Fruit fly (Drosophila melanogaster) whole organism, embryonic: ENCODE results near the gene CG6163.

Experiments
- Atf3 ChIP-seq: fragments of 200-800 bp; sonication (Bioruptor generic); optimal IDR thresholded peaks from 3 replicates; lab custom pipeline; 2016; ENCODE audit warnings: missing biosample characterization, missing genetic modification characterization
- BtbVII ChIP-seq: fragments of 200-800 bp; sonication (Bioruptor generic); optimal IDR thresholded peaks from 3 replicates; lab custom pipeline; 2017; ENCODE audit warnings: missing biosample characterization, mild to moderate bottlenecking, missing genetic modification characterization
- CG1024 ChIP-seq: fragments of 200-800 bp; sonication (Bioruptor generic); IDR thresholded peaks from 2 replicates; pipeline ENCODE4 v1.3.6; 2022; ENCODE audit warnings: missing biosample characterization, missing genetic modification characterization
- CG11504 ChIP-seq: fragments of 200-800 bp; sonication (Bioruptor generic); optimal IDR thresholded peaks from 3 replicates; lab custom pipeline; 2019; ENCODE audit warnings: missing biosample characterization, mild to moderate bottlenecking, missing genetic modification characterization, moderate library complexity
- CG11695 ChIP-seq: fragments of 200-800 bp; sonication (Bioruptor generic); IDR thresholded peaks from 3 replicates; pipeline ENCODE4 v1.3.6; 2022; ENCODE audit warnings: missing biosample characterization, missing genetic modification characterization
- CG12104 ChIP-seq: fragments of 200-800 bp; sonication (Bioruptor generic); optimal IDR thresholded peaks from 3 replicates; lab custom pipeline; 2016; ENCODE audit warnings: missing biosample characterization, missing genetic modification characterization
- CG14710 ChIP-seq: fragments of 200-800 bp; sonication (Bioruptor generic); optimal IDR thresholded peaks from 3 replicates; lab custom pipeline; 2019; ENCODE audit warnings: missing biosample characterization, mild to moderate bottlenecking, missing genetic modification characterization, moderate library complexity
- CG15073 ChIP-seq: fragments of 200-800 bp; sonication (Bioruptor generic); optimal IDR thresholded peaks from 2 replicates; lab custom pipeline; 2016; ENCODE audit warnings: missing biosample characterization, missing genetic modification characterization
- CG1529 ChIP-seq: fragments of 200-800 bp; sonication (Bioruptor generic); optimal IDR thresholded peaks from 3 replicates; lab custom pipeline; 2018; ENCODE audit warnings: missing biosample characterization, missing genetic modification characterization
- CG17361 ChIP-seq: fragments of 200-800 bp; sonication (Bioruptor generic); IDR thresholded peaks from 3 replicates; pipeline ENCODE4 v1.3.6; 2022; ENCODE audit warnings: missing biosample characterization, missing genetic modification characterization
- CG17385 ChIP-seq: fragments of 200-800 bp; sonication (Bioruptor generic); optimal IDR thresholded peaks from 3 replicates; lab custom pipeline; 2018; ENCODE audit warnings: missing biosample characterization, mild to moderate bottlenecking, missing genetic modification characterization
- CG18619 ChIP-seq: fragments of 200-800 bp; sonication (Bioruptor generic); optimal IDR thresholded peaks from 3 replicates; lab custom pipeline; 2017; ENCODE audit warnings: missing biosample characterization, mild to moderate bottlenecking, missing genetic modification characterization
- CG2120 ChIP-seq: fragments of 200-800 bp; sonication (Bioruptor generic); optimal IDR thresholded peaks from 3 replicates; lab custom pipeline; 2016; ENCODE audit warnings: missing biosample characterization, missing genetic modification characterization
- CG31441 ChIP-seq: fragments of 200-800 bp; sonication (Bioruptor generic); IDR thresholded peaks from 2 replicates; pipeline ENCODE4 v1.3.6; 2022; ENCODE audit warnings: missing biosample characterization, missing genetic modification characterization
- CG4424 ChIP-seq: fragments of 200-800 bp; sonication (Bioruptor generic); optimal IDR thresholded peaks from 3 replicates; lab custom pipeline; 2016; ENCODE audit warnings: missing biosample characterization, missing genetic modification characterization
- CG4854 ChIP-seq: fragments of 200-800 bp; sonication (Bioruptor generic); optimal IDR thresholded peaks from 2 replicates; lab custom pipeline; 2016; ENCODE audit warnings: missing biosample characterization, missing genetic modification characterization, inconsistent platforms
- CG5180 ChIP-seq: fragments of 200-800 bp; sonication (Bioruptor generic); optimal IDR thresholded peaks from 3 replicates; lab custom pipeline; 2017; ENCODE audit warnings: missing biosample characterization, missing genetic modification characterization, mild to moderate bottlenecking, moderate library complexity, missing genetic modification reagents
- CG8388 ChIP-seq: fragments of 200-800 bp; sonication (Bioruptor generic); optimal IDR thresholded peaks from 2 replicates; lab custom pipeline; 2019; ENCODE audit warnings: missing biosample characterization, mild to moderate bottlenecking, missing genetic modification characterization, moderate library complexity
- CG9727 ChIP-seq: fragments of 200-800 bp; sonication (Bioruptor generic); optimal IDR thresholded peaks from 3 replicates; lab custom pipeline; 2017; ENCODE audit warnings: missing biosample characterization, mild to moderate bottlenecking, missing genetic modification characterization
- Doc2 ChIP-seq: fragments of 200-800 bp; sonication (Bioruptor generic); IDR thresholded peaks from 2 replicates; pipeline ENCODE4 v1.3.6; 2022; ENCODE audit warnings: missing biosample characterization, missing genetic modification characterization
- E2f2 ChIP-seq: fragments of 200-800 bp; sonication (Bioruptor generic); IDR thresholded peaks from 2 replicates; pipeline ENCODE4 v1.3.6; 2022; ENCODE audit warnings: missing biosample characterization, missing genetic modification characterization
- Ets65A ChIP-seq: fragments of 200-800 bp; sonication (Bioruptor generic); peaks from one replicate; lab custom pipeline; 2016; ENCODE audit warnings: missing biosample characterization, missing genetic modification characterization
- Gsc ChIP-seq: fragments of 200-800 bp; sonication (Bioruptor generic); IDR thresholded peaks from 2 replicates; pipeline ENCODE4 v1.3.6; 2022; ENCODE audit warnings: missing biosample characterization, missing genetic modification characterization
- H15 ChIP-seq: fragments of 200-800 bp; sonication (Bioruptor generic); IDR thresholded peaks from 3 replicates; pipeline ENCODE4 v1.3.6; 2022; ENCODE audit warnings: missing biosample characterization, missing genetic modification characterization
- H2.0 ChIP-seq: fragments of 200-800 bp; sonication (Bioruptor generic); IDR thresholded peaks from 2 replicates; pipeline ENCODE4 v1.3.6; 2022; ENCODE audit warnings: missing biosample characterization, missing genetic modification characterization
- HLH3B ChIP-seq: fragments of 200-800 bp; sonication (Bioruptor generic); IDR thresholded peaks from 2 replicates; pipeline ENCODE4 v1.3.6; 2022; ENCODE audit warnings: missing biosample characterization, missing genetic modification characterization
- Meics ChIP-seq: fragments of 200-800 bp; sonication (Bioruptor generic); optimal IDR thresholded peaks from 2 replicates; lab custom pipeline; 2017; ENCODE audit warnings: missing biosample characterization, mild to moderate bottlenecking, missing genetic modification characterization
- Oli ChIP-seq: fragments of 200-800 bp; sonication (Bioruptor generic); optimal IDR thresholded peaks from 2 replicates; lab custom pipeline; 2018; ENCODE audit warnings: missing biosample characterization, mild to moderate bottlenecking, missing genetic modification characterization, moderate library complexity
- Ptx1 ChIP-seq: fragments of 200-800 bp; sonication (Bioruptor generic); IDR thresholded peaks from 2 replicates; pipeline ENCODE4 v1.3.6; 2022; ENCODE audit warnings: missing biosample characterization, missing genetic modification characterization
- Sry-β ChIP-seq: fragments of 200-800 bp; sonication (Bioruptor generic); optimal IDR thresholded peaks from 2 replicates; lab custom pipeline; 2018; ENCODE audit warnings: missing biosample characterization, mild to moderate bottlenecking, missing genetic modification characterization, moderate library complexity
- Ssrp ChIP-seq: fragments of 200-800 bp; sonication (Bioruptor generic); optimal IDR thresholded peaks from 2 replicates; lab custom pipeline; 2018; ENCODE audit warnings: missing biosample characterization, mild to moderate bottlenecking, missing genetic modification characterization, moderate library complexity
- bowl ChIP-seq: fragments of 200-800 bp; sonication (Bioruptor generic); IDR thresholded peaks from 2 replicates; pipeline ENCODE4 v1.3.6; 2022; ENCODE audit warnings: missing biosample characterization, missing genetic modification characterization
- ci ChIP-seq: fragments of 200-800 bp; sonication (Bioruptor generic); IDR thresholded peaks from 3 replicates; pipeline ENCODE4 v1.3.6; 2022; ENCODE audit warnings: missing biosample characterization, missing genetic modification characterization
- danr ChIP-seq: fragments of 200-800 bp; sonication (Bioruptor generic); IDR thresholded peaks from 2 replicates; pipeline ENCODE4 v1.3.6; 2022; ENCODE audit warnings: missing biosample characterization, missing genetic modification characterization
- dm ChIP-seq: fragments of 200-800 bp; sonication (Bioruptor generic); optimal IDR thresholded peaks from 3 replicates; lab custom pipeline; 2016; ENCODE audit warnings: missing biosample characterization, missing genetic modification characterization
- dpn ChIP-seq, 2 experiments: fragments of 200-800 bp; sonication (Bioruptor generic); optimal IDR thresholded peaks; 3 replicates each; lab custom pipeline; 2016; ENCODE audit warnings: missing biosample characterization in 2 of 2, missing genetic modification characterization in 2 of 2
- dysf ChIP-seq: fragments of 200-800 bp; sonication (Bioruptor generic); IDR thresholded peaks from 3 replicates; pipeline ENCODE4 v1.3.6; 2022; ENCODE audit warnings: missing biosample characterization, missing genetic modification characterization
- gcm ChIP-seq: fragments of 200-800 bp; sonication (Bioruptor generic); optimal IDR thresholded peaks from 2 replicates; lab custom pipeline; 2019; ENCODE audit warnings: missing biosample characterization, mild to moderate bottlenecking, missing genetic modification characterization, moderate library complexity
- hbn ChIP-seq: fragments of 200-800 bp; sonication (Bioruptor generic); IDR thresholded peaks from 2 replicates; pipeline ENCODE4 v1.3.6; 2022; ENCODE audit warnings: missing biosample characterization, missing genetic modification characterization; ENCODE audit not compliant: partially characterized antibody
- inv ChIP-seq: fragments of 200-800 bp; sonication (Bioruptor generic); IDR thresholded peaks from 2 replicates; pipeline ENCODE4 v1.3.6; 2022; ENCODE audit warnings: missing biosample characterization, missing genetic modification characterization; ENCODE audit not compliant: partially characterized antibody
- prd ChIP-seq, 3 experiments: fragments of >200 bp in 2 of 3; fragments of 200-800 bp in 1 of 3; sonication (Bioruptor generic) in 1 of 3; optimal IDR thresholded peaks in 2 of 3; IDR thresholded peaks in 1 of 3; 2 replicates in 2 of 3; 3 replicates in 1 of 3; pipeline versions ENCODE4 v1.3.6 to Lab custom; 2017 to 2022; ENCODE audit warnings: missing biosample characterization in 1 of 3, missing genetic modification characterization in 1 of 3
- row ChIP-seq: fragments of 200-800 bp; sonication (Bioruptor generic); IDR thresholded peaks from 3 replicates; pipeline ENCODE4 v1.3.6; 2022; ENCODE audit warnings: missing biosample characterization, missing genetic modification characterization
- sc ChIP-seq, 3 experiments: fragments of >200 bp in 2 of 3; fragments of 200-800 bp in 1 of 3; sonication (Bioruptor generic) in 1 of 3; optimal IDR thresholded peaks; 2 replicates in 2 of 3; 3 replicates in 1 of 3; lab custom pipeline; 2017; ENCODE audit warnings: mild to moderate bottlenecking in 1 of 3, missing biosample characterization in 1 of 3, missing genetic modification characterization in 1 of 3, missing genetic modification reagents in 1 of 3
- sim ChIP-seq: fragments of 200-800 bp; sonication (Bioruptor generic); IDR thresholded peaks from 2 replicates; pipeline ENCODE4 v1.3.6; 2022; ENCODE audit warnings: missing biosample characterization, missing genetic modification characterization
- slbo ChIP-seq: fragments of 200-800 bp; sonication (Bioruptor generic); IDR thresholded peaks from 2 replicates; pipeline ENCODE4 v1.3.6; 2022; ENCODE audit warnings: missing biosample characterization, missing genetic modification characterization
- sob ChIP-seq: fragments of 200-800 bp; sonication (Bioruptor generic); IDR thresholded peaks from 2 replicates; pipeline ENCODE4 v1.3.6; 2022; ENCODE audit warnings: missing biosample characterization, missing genetic modification characterization
- tll ChIP-seq, 2 experiments: fragments of 200-800 bp in 1 of 2; fragments of >200 bp in 1 of 2; sonication (Bioruptor generic) in 1 of 2; optimal IDR thresholded peaks; 2 replicates each; lab custom pipeline; 2017 to 2019; ENCODE audit warnings: missing biosample characterization in 2 of 2, missing genetic modification characterization in 2 of 2, mild to moderate bottlenecking in 1 of 2, moderate library complexity in 1 of 2
- zen ChIP-seq: fragments of 200-800 bp; sonication (Bioruptor generic); optimal IDR thresholded peaks from 3 replicates; lab custom pipeline; 2018; ENCODE audit warnings: missing biosample characterization, mild to moderate bottlenecking, missing genetic modification characterization, moderate library complexity

CG6163 gene

dm6 chr3L:11336094-11336756, 28.5 kb downstream of the CG6163 start (continued):
- TF ChIP-seq CG8388 (GFP tag; lab: Kevin White, UChicago): peak; percentile 41
- peak in 1 of 2 experiments; percentile 8 for TF ChIP-seq dpn (GFP tag; optimal IDR thresholded peaks at IDR 0.05; lab: Kevin White, UChicago)
- TF ChIP-seq sob: 0 out of 2 replicates have a peak, but pooled peaks have one; percentile 26
- TF ChIP-seq Meics (GFP tag; lab: Kevin White, UChicago): peak; percentile 55
- TF ChIP-seq CG9727 (GFP tag; lab: Kevin White, UChicago): peak; percentile 66
- TF ChIP-seq inv (GFP tag; lab: Robert Waterston, UW): no peak
- peak; percentile 15 for TF ChIP-seq zen (tag; lab: Kevin White, UChicago)
- peak; percentile 38; the same call in 2 of the 3 replicates for TF ChIP-seq CG11695 (GFP tag; lab: Robert Waterston, UW)
- TF ChIP-seq Gsc (GFP tag; lab: Robert Waterston, UW): 0 out of 2 replicates have a peak, but pooled peaks have one; percentile 26
- peak; percentile 50 for TF ChIP-seq Ssrp
- peak; percentile 88 for TF ChIP-seq gcm (GFP tag; lab: Kevin White, UChicago)
- no peak for TF ChIP-seq ci (GFP tag; lab: Robert Waterston, UW)
- no peak for TF ChIP-seq Sry-β (GFP tag; lab: Kevin White, UChicago)
- TF ChIP-seq slbo (GFP tag; lab: Robert Waterston, UW): peak; percentile 48
- TF ChIP-seq CG11504 (tag; lab: Kevin White, UChicago): peak; percentile 65
- TF ChIP-seq hbn (GFP tag; lab: Robert Waterston, UW): no peak
- TF ChIP-seq CG31441 (GFP tag; lab: Robert Waterston, UW): peak; percentile 29; the same call in 1 of the 2 replicates
- peak; percentile 33 for TF ChIP-seq CG2120 (GFP tag; lab: Kevin White, UChicago)
- TF ChIP-seq Ets65A: peak; percentile 76
- 0 out of 3 replicates have a peak, but pooled peaks have one; percentile 24 for TF ChIP-seq H15
- peak; percentile 43 for TF ChIP-seq CG12104 (GFP tag; lab: Kevin White, UChicago)
- peak; percentile 21 for TF ChIP-seq CG1529 (GFP tag; lab: Kevin White, UChicago)
- TF ChIP-seq CG18619 (GFP tag; lab: Kevin White, UChicago): peak; percentile 29
- TF ChIP-seq row (GFP tag; lab: Robert Waterston, UW): peak; percentile 66
- no peak for TF ChIP-seq CG15073 (GFP tag; lab: Kevin White, UChicago)
- TF ChIP-seq sc (optimal IDR thresholded peaks at IDR 0.05; lab: Kevin White, UChicago): no peak
- peak; percentile 48 for TF ChIP-seq sc (GFP tag; optimal IDR thresholded peaks at IDR 0.05; lab: Kevin White, UChicago)
- TF ChIP-seq Atf3 (GFP tag; lab: Kevin White, UChicago): no peak
- TF ChIP-seq bowl (GFP tag; lab: Robert Waterston, UW): no peak
- peak; percentile 1 for TF ChIP-seq CG5180
- TF ChIP-seq H2.0: peak; percentile 41; the same call in 1 of the 2 replicates
- TF ChIP-seq dm (GFP tag; lab: Kevin White, UChicago): no peak
- TF ChIP-seq danr (GFP tag; lab: Robert Waterston, UW): no peak
- peak; percentile 44 for TF ChIP-seq Oli (tag; lab: Kevin White, UChicago)
- TF ChIP-seq CG17385 (GFP tag; lab: Kevin White, UChicago): peak; percentile 30
- TF ChIP-seq CG4854 (GFP tag; lab: Kevin White, UChicago): peak; percentile 4
- peak; percentile 17; the same call in 1 of the 2 replicates for TF ChIP-seq HLH3B
- peak; percentile 41 for TF ChIP-seq CG14710 (tag; lab: Kevin White, UChicago)
- peak; percentile 53 for TF ChIP-seq Ptx1 (GFP tag; lab: Robert Waterston, UW)
- peak; percentile 21 for TF ChIP-seq E2f2 (GFP tag; lab: Robert Waterston, UW)
- TF ChIP-seq BtbVII: no peak
- 0 out of 2 replicates have a peak, but pooled peaks have one; percentile 41 for TF ChIP-seq sim
- peak; percentile 35; the same call in 1 of the 2 replicates for TF ChIP-seq CG1024 (GFP tag; lab: Robert Waterston, UW)
- no peak for TF ChIP-seq prd (optimal IDR thresholded peaks at IDR 0.05; lab: Kevin White, UChicago)
- TF ChIP-seq prd (GFP tag; IDR thresholded peaks at IDR 0.05; lab: Robert Waterston, UW): peak; percentile 45; the same call in 2 of the 3 replicates
- TF ChIP-seq dysf (GFP tag; lab: Robert Waterston, UW): peak; percentile 41; the same call in 2 of the 3 replicates
- peak; percentile 61; the same call in 1 of the 3 replicates for TF ChIP-seq CG17361 (GFP tag; lab: Robert Waterston, UW)
- TF ChIP-seq CG4424 (GFP tag; lab: Kevin White, UChicago): peak; percentile 29
- TF ChIP-seq Doc2: 0 out of 2 replicates have a peak, but pooled peaks have one; percentile 23
- no peak for TF ChIP-seq tll (GFP tag; optimal IDR thresholded peaks at IDR 0.05; lab: Kevin White, UChicago)
